Worm (Caenorhabditis elegans): Measurements from ENCODE around the gene B0513.90.

DNA sequence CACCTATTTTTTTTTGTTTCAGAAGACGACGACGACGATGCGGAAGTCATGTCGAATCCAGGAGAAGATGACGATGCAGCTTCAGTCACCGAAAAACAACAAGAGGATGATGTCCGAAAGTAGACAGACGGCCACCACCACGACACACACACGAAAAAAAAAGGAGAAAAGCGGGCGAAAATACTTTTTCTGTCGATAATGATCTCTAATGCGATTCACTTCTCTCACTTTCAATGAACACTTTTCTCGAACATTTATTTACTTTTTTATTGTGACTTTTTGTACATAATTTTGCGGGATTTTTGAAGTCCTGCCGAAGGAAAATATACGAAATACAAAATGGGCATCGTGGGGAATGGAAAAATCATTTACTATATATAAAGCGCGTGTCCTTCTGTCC, 17.1 kb downstream of the B0513.90 start:
- TF ChIP-seq him-1 (tag; optimal IDR thresholded peaks at IDR 0.05): no peak
- TF ChIP-seq W03F9.2 (tag; optimal IDR thresholded peaks at IDR 0.05): no peak
- TF ChIP-seq dao-5 (tag; optimal IDR thresholded peaks at IDR 0.05): no peak
